Fruit fly (Drosophila melanogaster) whole organism: ENCODE results near the gene Ns4.

Source experiments
- CG8478 ChIP-seq: fragments of >200 bp; optimal IDR thresholded peaks from 2 replicates; lab custom pipeline; 2018; ENCODE audit warnings: inconsistent platforms
- Dll ChIP-seq: fragments of >200 bp; optimal IDR thresholded peaks from 2 replicates; lab custom pipeline; 2017
- EcR ChIP-seq, 2 experiments: fragments of >200 bp; optimal IDR thresholded peaks; 2 replicates each; lab custom pipeline; 2017; ENCODE audit warnings: missing biosample characterization in 2 of 2, missing genetic modification characterization in 2 of 2, missing genetic modification reagents in 2 of 2
- pan ChIP-seq: fragments of >200 bp; optimal IDR thresholded peaks from 2 replicates; lab custom pipeline; 2017
- psq ChIP-seq: fragments of >200 bp; optimal IDR thresholded peaks from 2 replicates; lab custom pipeline; 2017
- usp ChIP-seq: fragments of >200 bp; optimal IDR thresholded peaks from 2 replicates; lab custom pipeline; 2017; ENCODE audit warnings: missing biosample characterization, missing genetic modification characterization, mixed read lengths

The Ns4 gene

dm6 chr2L:20764663-20765062, 12.4 kb downstream of the Ns4 start:
- TF ChIP-seq Dll (lab: Kevin White, UChicago) (no peak), psq (lab: Kevin White, UChicago) (no peak)

- TF ChIP-seq Dll (lab: Kevin White, UChicago) (no peak), usp (GFP tag; lab: Kevin White, UChicago) (no peak), CG8478 (lab: Kevin White, UChicago) (no peak), EcR (GFP tag; optimal IDR thresholded peaks at IDR 0.05; lab: Kevin White, UChicago) (no peak), psq (lab: Kevin White, UChicago) (no peak), pan (lab: Kevin White, UChicago) (no peak)
Measured at dm6 chr2L:20768568-20769071, 16.3 kb downstream of the Ns4 start.

dm6 chr2L:20770242-20770769, 18.0 kb downstream of the Ns4 start, which contains the start of gene cad:
TSS of gene cad (plus strand) at chr2L:20770731.
- no peak for TF ChIP-seq usp (GFP tag; lab: Kevin White, UChicago)
- no peak for TF ChIP-seq psq (lab: Kevin White, UChicago)
- no peak for TF ChIP-seq EcR (GFP tag; optimal IDR thresholded peaks at IDR 0.05; lab: Kevin White, UChicago)
- peak; percentile 30 for TF ChIP-seq Dll (lab: Kevin White, UChicago)
- peak; percentile 97 for TF ChIP-seq CG8478 (lab: Kevin White, UChicago)
- TF ChIP-seq pan (lab: Kevin White, UChicago): no peak

dm6 chr2L:20773453-20774054, 21.3 kb downstream of the Ns4 start:
- TF ChIP-seq psq (lab: Kevin White, UChicago) (no peak), pan (lab: Kevin White, UChicago) (no peak), usp (GFP tag; lab: Kevin White, UChicago) (no peak), CG8478 (lab: Kevin White, UChicago) (no peak), EcR (GFP tag; optimal IDR thresholded peaks at IDR 0.05; lab: Kevin White, UChicago) (no peak), Dll (lab: Kevin White, UChicago) (no peak)

- TF ChIP-seq CG8478 (lab: Kevin White, UChicago) (no peak), pan (lab: Kevin White, UChicago) (no peak), Dll (lab: Kevin White, UChicago) (no peak), EcR (GFP tag; optimal IDR thresholded peaks at IDR 0.05; lab: Kevin White, UChicago) (no peak), usp (GFP tag; lab: Kevin White, UChicago) (no peak), psq (lab: Kevin White, UChicago) (no peak)
Measured at dm6 chr2L:20774464-20774863, 22.2 kb downstream of the Ns4 start.

dm6 chr2L:20775941-20776340, 23.7 kb downstream of the Ns4 start:
- TF ChIP-seq CG8478 (lab: Kevin White, UChicago) (no peak), psq (lab: Kevin White, UChicago) (no peak)

dm6 chr2L:20776940-20777502, 24.7 kb downstream of the Ns4 start:
- no peak for TF ChIP-seq usp (GFP tag; lab: Kevin White, UChicago)
- TF ChIP-seq CG8478 (lab: Kevin White, UChicago): no peak
- TF ChIP-seq Dll (lab: Kevin White, UChicago): no peak
- no peak for TF ChIP-seq EcR (GFP tag; optimal IDR thresholded peaks at IDR 0.05; lab: Kevin White, UChicago)
- no peak for TF ChIP-seq pan (lab: Kevin White, UChicago)
- no peak for TF ChIP-seq psq (lab: Kevin White, UChicago)

dm6 chr2L:20778380-20778779, 26.1 kb downstream of the Ns4 start:
- TF ChIP-seq pan (lab: Kevin White, UChicago): no peak
- TF ChIP-seq Dll (lab: Kevin White, UChicago): no peak
- TF ChIP-seq usp (GFP tag; lab: Kevin White, UChicago): no peak
- no peak for TF ChIP-seq CG8478 (lab: Kevin White, UChicago)
- no peak for TF ChIP-seq psq (lab: Kevin White, UChicago)

- no peak for TF ChIP-seq psq (lab: Kevin White, UChicago)
- no peak for TF ChIP-seq CG8478 (lab: Kevin White, UChicago)
- TF ChIP-seq usp (GFP tag; lab: Kevin White, UChicago): no peak
- no peak for TF ChIP-seq EcR (GFP tag; optimal IDR thresholded peaks at IDR 0.05; lab: Kevin White, UChicago)
- no peak for TF ChIP-seq pan (lab: Kevin White, UChicago)
- TF ChIP-seq Dll (lab: Kevin White, UChicago): no peak
Measured at dm6 chr2L:20780768-20781167, 28.5 kb downstream of the Ns4 start.

- peak; percentile 55 for TF ChIP-seq Dll (lab: Kevin White, UChicago)
- no peak for TF ChIP-seq pan (lab: Kevin White, UChicago)
Measured at dm6 chr2L:20783044-20783443, 30.8 kb downstream of the Ns4 start.

dm6 chr2L:20783908-20784307, 31.6 kb downstream of the Ns4 start:
- TF ChIP-seq pan (lab: Kevin White, UChicago): no peak
- TF ChIP-seq psq (lab: Kevin White, UChicago): no peak
- TF ChIP-seq CG8478 (lab: Kevin White, UChicago): no peak
- no peak for TF ChIP-seq EcR (GFP tag; optimal IDR thresholded peaks at IDR 0.05; lab: Kevin White, UChicago)
- TF ChIP-seq usp (GFP tag; lab: Kevin White, UChicago): no peak
- TF ChIP-seq Dll (lab: Kevin White, UChicago): no peak

dm6 chr2L:20785333-20785732, 33.1 kb downstream of the Ns4 start:
- TF ChIP-seq psq (lab: Kevin White, UChicago) (no peak), usp (GFP tag; lab: Kevin White, UChicago) (no peak), CG8478 (lab: Kevin White, UChicago) (no peak), Dll (lab: Kevin White, UChicago) (no peak), pan (lab: Kevin White, UChicago) (no peak), EcR (GFP tag; optimal IDR thresholded peaks at IDR 0.05; lab: Kevin White, UChicago) (no peak)
